Fruit fly (Drosophila melanogaster) whole organism, embryonic: ENCODE measurements around the gene kirre.
A peak's percentile ranks its signal among the peaks of the same experiment; 100 is the strongest.

ENCODE experiments used
- Atf3 ChIP-seq: fragments of 200-800 bp; sonication (Bioruptor generic); optimal IDR thresholded peaks from 3 replicates; lab custom pipeline; 2016; ENCODE audit warnings: missing biosample characterization, missing genetic modification characterization
- CG10274 ChIP-seq: fragments of 200-800 bp; sonication (Bioruptor generic); optimal IDR thresholded peaks from 3 replicates; lab custom pipeline; 2017; ENCODE audit warnings: missing biosample characterization, mild to moderate bottlenecking, missing genetic modification characterization
- CG10543 ChIP-seq: fragments of 200-800 bp; sonication (Bioruptor generic); optimal IDR thresholded peaks from 3 replicates; lab custom pipeline; 2017; ENCODE audit warnings: missing biosample characterization, mild to moderate bottlenecking, missing genetic modification characterization, moderate library complexity
- CG12744 ChIP-seq: fragments of 200-800 bp; sonication (Bioruptor generic); optimal IDR thresholded peaks from 2 replicates; lab custom pipeline; 2016; ENCODE audit warnings: missing biosample characterization, missing genetic modification characterization
- CG12769 ChIP-seq: fragments of 200-800 bp; sonication (Bioruptor generic); optimal IDR thresholded peaks from 2 replicates; lab custom pipeline; 2019; ENCODE audit warnings: missing biosample characterization, mild to moderate bottlenecking, missing genetic modification characterization, moderate library complexity
- CG13424 ChIP-seq: fragments of 200-800 bp; sonication (Bioruptor generic); optimal IDR thresholded peaks from 2 replicates; lab custom pipeline; 2019; ENCODE audit warnings: missing biosample characterization, mild to moderate bottlenecking, missing genetic modification characterization, moderate library complexity
- CG17359 ChIP-seq: fragments of 200-800 bp; sonication (Bioruptor generic); optimal IDR thresholded peaks from 3 replicates; lab custom pipeline; 2018; ENCODE audit warnings: missing biosample characterization, mild to moderate bottlenecking, missing genetic modification characterization, moderate library complexity
- CG17568 ChIP-seq: fragments of 200-800 bp; sonication (Bioruptor generic); optimal IDR thresholded peaks from 2 replicates; lab custom pipeline; 2018; ENCODE audit warnings: missing biosample characterization, mild to moderate bottlenecking, missing genetic modification characterization, moderate library complexity
- CG1832 ChIP-seq: fragments of 200-800 bp; sonication (Bioruptor generic); optimal IDR thresholded peaks from 2 replicates; lab custom pipeline; 2017; ENCODE audit warnings: missing biosample characterization, mild to moderate bottlenecking, missing genetic modification characterization, inconsistent platforms
- CG18476 ChIP-seq: fragments of 200-800 bp; sonication (Bioruptor generic); optimal IDR thresholded peaks from 2 replicates; lab custom pipeline; 2016; ENCODE audit warnings: missing biosample characterization, mild to moderate bottlenecking, missing genetic modification characterization
- CG2116 ChIP-seq: fragments of 200-800 bp; sonication (Bioruptor generic); optimal IDR thresholded peaks from 3 replicates; lab custom pipeline; 2018; ENCODE audit warnings: missing biosample characterization, mild to moderate bottlenecking, missing genetic modification characterization
- CG34224 ChIP-seq: fragments of 200-800 bp; sonication (Bioruptor generic); IDR thresholded peaks from 3 replicates; pipeline ENCODE4 v1.3.6; 2022; ENCODE audit warnings: missing biosample characterization, missing genetic modification characterization; ENCODE audit not compliant: partially characterized antibody
- CG4707 ChIP-seq: fragments of 200-800 bp; sonication (Bioruptor generic); optimal IDR thresholded peaks from 2 replicates; lab custom pipeline; 2018; ENCODE audit warnings: missing biosample characterization, mild to moderate bottlenecking, missing genetic modification characterization, moderate library complexity
- CG5953 ChIP-seq: fragments of 200-800 bp; sonication (Bioruptor generic); IDR thresholded peaks from 2 replicates; pipeline ENCODE4 v1.3.6; 2022; ENCODE audit warnings: missing biosample characterization, missing genetic modification characterization
- CG6854 ChIP-seq: fragments of 200-800 bp; sonication (Bioruptor generic); optimal IDR thresholded peaks from 3 replicates; lab custom pipeline; 2017; ENCODE audit warnings: missing biosample characterization, mild to moderate bottlenecking, missing genetic modification characterization
- CrebB ChIP-seq: fragments of 200-800 bp; sonication (Bioruptor generic); optimal IDR thresholded peaks from 3 replicates; lab custom pipeline; 2018; ENCODE audit warnings: missing biosample characterization, mild to moderate bottlenecking, missing genetic modification characterization
- D19B ChIP-seq: fragments of 200-800 bp; sonication (Bioruptor generic); optimal IDR thresholded peaks from 2 replicates; lab custom pipeline; 2017; ENCODE audit warnings: missing biosample characterization, mild to moderate bottlenecking, missing genetic modification characterization
- Dip3 ChIP-seq: fragments of 200-800 bp; sonication (Bioruptor generic); optimal IDR thresholded peaks from 3 replicates; lab custom pipeline; 2016; ENCODE audit warnings: missing biosample characterization, missing genetic modification characterization
- Elba2 ChIP-seq: fragments of 200-800 bp; sonication (Bioruptor generic); optimal IDR thresholded peaks from 3 replicates; lab custom pipeline; 2016; ENCODE audit warnings: missing biosample characterization, missing genetic modification characterization
- Hsf ChIP-seq: fragments of 200-800 bp; sonication (Bioruptor generic); optimal IDR thresholded peaks from 3 replicates; lab custom pipeline; 2016; ENCODE audit warnings: missing biosample characterization, missing genetic modification characterization
- Neu2 ChIP-seq: fragments of 200-800 bp; sonication (Bioruptor generic); optimal IDR thresholded peaks from 3 replicates; lab custom pipeline; 2016; ENCODE audit warnings: missing biosample characterization, missing genetic modification characterization, borderline replicate concordance
- Oaz ChIP-seq: fragments of 200-800 bp; sonication (Bioruptor generic); IDR thresholded peaks from 2 replicates; pipeline ENCODE4 v1.3.6; 2022; ENCODE audit warnings: missing biosample characterization, missing genetic modification characterization
- PHDP ChIP-seq: fragments of 200-800 bp; sonication (Bioruptor generic); optimal IDR thresholded peaks from 3 replicates; lab custom pipeline; 2018; ENCODE audit warnings: missing biosample characterization, mild to moderate bottlenecking, missing genetic modification characterization, moderate library complexity
- Sin3A ChIP-seq: fragments of >200 bp; optimal IDR thresholded peaks from 2 replicates; lab custom pipeline; 2018
- Sox100B ChIP-seq: fragments of 200-800 bp; sonication (Bioruptor generic); optimal IDR thresholded peaks from 3 replicates; lab custom pipeline; 2018; ENCODE audit warnings: missing biosample characterization, mild to moderate bottlenecking, missing genetic modification characterization
- Spps ChIP-seq: fragments of 200-800 bp; sonication (Bioruptor generic); optimal IDR thresholded peaks from 2 replicates; lab custom pipeline; 2018; ENCODE audit warnings: missing biosample characterization, mild to moderate bottlenecking, missing genetic modification characterization
- TFAM ChIP-seq: fragments of 200-800 bp; sonication (Bioruptor generic); optimal IDR thresholded peaks from 2 replicates; lab custom pipeline; 2017; ENCODE audit warnings: missing biosample characterization, missing genetic modification characterization, inconsistent platforms
- Vsx1 ChIP-seq: fragments of 200-800 bp; sonication (Bioruptor generic); optimal IDR thresholded peaks from 2 replicates; lab custom pipeline; 2017; ENCODE audit warnings: missing biosample characterization, mild to moderate bottlenecking, missing genetic modification characterization, missing genetic modification reagents
- bab2 ChIP-seq: fragments of 200-800 bp; sonication (Bioruptor generic); optimal IDR thresholded peaks from 2 replicates; lab custom pipeline; 2016; ENCODE audit warnings: missing biosample characterization, missing genetic modification characterization
- chm ChIP-seq: fragments of 200-800 bp; sonication (Bioruptor generic); IDR thresholded peaks from 2 replicates; pipeline ENCODE4 v1.3.6; 2022; ENCODE audit warnings: missing biosample characterization, missing genetic modification characterization
- crol ChIP-seq: fragments of 200-800 bp; sonication (Bioruptor generic); IDR thresholded peaks from 2 replicates; pipeline ENCODE4 v1.3.6; 2022; ENCODE audit warnings: missing biosample characterization, missing genetic modification characterization
- danr ChIP-seq: fragments of 200-800 bp; sonication (Bioruptor generic); IDR thresholded peaks from 2 replicates; pipeline ENCODE4 v1.3.6; 2022; ENCODE audit warnings: missing biosample characterization, missing genetic modification characterization
- exex ChIP-seq: fragments of 200-800 bp; sonication (Bioruptor generic); optimal IDR thresholded peaks from 4 replicates; lab custom pipeline; 2018; ENCODE audit warnings: missing biosample characterization, mild to moderate bottlenecking, missing genetic modification characterization, moderate library complexity
- fd96Cb ChIP-seq: fragments of 200-800 bp; sonication (Bioruptor generic); optimal IDR thresholded peaks from 2 replicates; lab custom pipeline; 2018; ENCODE audit warnings: missing biosample characterization, mild to moderate bottlenecking, missing genetic modification characterization, moderate library complexity
- fru ChIP-seq: fragments of >200 bp; optimal IDR thresholded peaks from 2 replicates; lab custom pipeline; 2017
- fu2 ChIP-seq: fragments of 200-800 bp; sonication (Bioruptor generic); optimal IDR thresholded peaks from 2 replicates; lab custom pipeline; 2016; ENCODE audit warnings: missing biosample characterization, missing genetic modification characterization
- gro ChIP-seq: fragments of 200-800 bp; sonication (Bioruptor generic); optimal IDR thresholded peaks from 2 replicates; lab custom pipeline; 2016; ENCODE audit warnings: missing biosample characterization, missing genetic modification characterization
- ind ChIP-seq: fragments of 200-800 bp; sonication (Bioruptor generic); optimal IDR thresholded peaks from 3 replicates; lab custom pipeline; 2016; ENCODE audit warnings: missing biosample characterization, missing genetic modification characterization
- insv ChIP-seq, 2 experiments: fragments of 200-800 bp; sonication (Bioruptor generic); optimal IDR thresholded peaks; 3 replicates each; lab custom pipeline; 2016 to 2018; ENCODE audit warnings: missing biosample characterization in 2 of 2, missing genetic modification characterization in 2 of 2
- jing ChIP-seq: fragments of 200-800 bp; sonication (Bioruptor generic); optimal IDR thresholded peaks from 2 replicates; lab custom pipeline; 2018; ENCODE audit warnings: missing biosample characterization, mild to moderate bottlenecking, missing genetic modification characterization
- knrl ChIP-seq: fragments of 200-800 bp; sonication (Bioruptor generic); IDR thresholded peaks from 3 replicates; pipeline ENCODE4 v1.3.6; 2022; ENCODE audit warnings: missing biosample characterization, missing genetic modification characterization; ENCODE audit not compliant: partially characterized antibody
- lbe ChIP-seq: fragments of 200-800 bp; sonication (Bioruptor generic); optimal IDR thresholded peaks from 2 replicates; lab custom pipeline; 2016; ENCODE audit warnings: missing biosample characterization, mild to moderate bottlenecking, missing genetic modification characterization
- lilli ChIP-seq: fragments of 200-800 bp; sonication (Bioruptor generic); optimal IDR thresholded peaks from 3 replicates; lab custom pipeline; 2016; ENCODE audit warnings: missing biosample characterization, missing genetic modification characterization
- nau ChIP-seq: fragments of 200-800 bp; sonication (Bioruptor generic); optimal IDR thresholded peaks from 3 replicates; lab custom pipeline; 2017; ENCODE audit warnings: missing biosample characterization, mild to moderate bottlenecking, missing genetic modification characterization, missing genetic modification reagents
- psq ChIP-seq: fragments of 200-800 bp; sonication (Bioruptor generic); optimal IDR thresholded peaks from 2 replicates; lab custom pipeline; 2017; ENCODE audit warnings: missing biosample characterization, missing genetic modification characterization
- pzg ChIP-seq: fragments of 200-800 bp; sonication (Bioruptor generic); optimal IDR thresholded peaks from 3 replicates; lab custom pipeline; 2018; ENCODE audit warnings: missing biosample characterization, mild to moderate bottlenecking, missing genetic modification characterization, moderate library complexity
- ssp ChIP-seq: fragments of 200-800 bp; sonication (Bioruptor generic); IDR thresholded peaks from 2 replicates; pipeline ENCODE4 v1.3.6; 2022; ENCODE audit warnings: missing biosample characterization, missing genetic modification characterization
- stwl ChIP-seq: fragments of 200-800 bp; sonication (Bioruptor generic); optimal IDR thresholded peaks from 3 replicates; lab custom pipeline; 2018; ENCODE audit warnings: missing biosample characterization, mild to moderate bottlenecking, missing genetic modification characterization, moderate library complexity

kirre gene

DNA sequence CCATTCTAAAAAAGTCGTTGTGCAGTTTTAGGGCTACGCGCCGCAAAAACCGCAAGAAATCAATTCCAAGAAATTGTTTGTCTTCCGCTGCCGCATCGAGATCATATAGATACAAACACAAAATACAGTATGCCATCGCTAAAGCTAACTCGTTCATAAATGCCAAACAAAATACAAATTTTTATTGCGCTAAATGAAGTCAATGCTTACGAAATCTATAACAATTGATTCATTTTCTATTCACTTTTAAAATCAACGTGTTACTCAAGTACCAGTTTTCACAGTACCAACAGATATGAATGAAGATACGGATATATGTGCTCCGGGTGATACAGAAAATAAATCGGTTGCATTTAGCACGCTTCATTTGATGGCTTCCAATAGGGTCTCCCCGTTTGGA is 267.6 kb downstream of the kirre start (continued):
- TF ChIP-seq knrl (GFP tag; lab: Robert Waterston, UW) (no peak), CG4707 (GFP tag; lab: Kevin White, UChicago) (peak; percentile 20), Oaz (GFP tag; lab: Robert Waterston, UW) (no peak), lilli (GFP tag; lab: Kevin White, UChicago) (peak; percentile 34), CG5953 (no peak), CG17359 (peak; percentile 79), CG10274 (GFP tag; lab: Kevin White, UChicago) (no peak), Neu2 (GFP tag; lab: Kevin White, UChicago) (no peak), TFAM (GFP tag; lab: Kevin White, UChicago) (no peak), ssp (0 out of 2 replicates have a peak, but pooled peaks have one; percentile 43), exex (tag; lab: Kevin White, UChicago) (no peak), jing (GFP tag; lab: Kevin White, UChicago) (peak; percentile 40), Atf3 (GFP tag; lab: Kevin White, UChicago) (peak; percentile 31), lbe (GFP tag; lab: Kevin White, UChicago) (no peak), Dip3 (GFP tag; lab: Kevin White, UChicago) (no peak), nau (GFP tag; lab: Kevin White, UChicago) (peak; percentile 34)

DNA sequence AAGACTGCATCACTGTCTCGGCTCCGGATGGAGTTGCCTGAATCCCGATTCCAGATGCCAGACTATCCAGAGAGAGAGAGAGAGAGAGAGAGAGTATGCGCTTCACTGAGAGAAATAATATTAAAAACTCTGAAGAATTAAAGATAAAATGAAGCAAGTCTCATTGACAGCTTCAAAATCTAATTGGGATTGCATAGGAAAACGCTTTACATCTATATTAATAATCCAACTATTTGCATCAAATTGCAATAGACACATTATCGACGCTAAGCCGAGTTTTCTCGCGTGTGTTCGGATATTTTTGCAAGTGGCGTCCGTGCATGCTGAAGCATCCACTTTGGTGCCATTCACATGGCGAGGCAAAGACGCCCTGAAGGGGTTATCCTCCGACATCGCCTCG is 269.8 kb downstream of the kirre start:
- TF ChIP-seq CG6854 (GFP tag; lab: Kevin White, UChicago) (no peak), bab2 (GFP tag; lab: Kevin White, UChicago) (no peak), CG17568 (GFP tag; lab: Kevin White, UChicago) (no peak)
- TF ChIP-seq, all 482 proteins: peak for 0

- TF ChIP-seq danr (GFP tag; lab: Robert Waterston, UW) (no peak), chm (GFP tag; lab: Robert Waterston, UW) (no peak), fu2 (GFP tag; lab: Kevin White, UChicago) (no peak), insv (GFP tag; optimal IDR thresholded peaks at IDR 0.05; lab: Kevin White, UChicago) (no peak), D19B (GFP tag; lab: Kevin White, UChicago) (no peak), psq (GFP tag; lab: Kevin White, UChicago) (no peak), Spps (tag; lab: Kevin White, UChicago) (no peak), CG13424 (tag; lab: Kevin White, UChicago) (no peak), Elba2 (GFP tag; lab: Kevin White, UChicago) (no peak), fru (no peak), CG12769 (no peak), CG18476 (GFP tag; lab: Kevin White, UChicago) (no peak), CrebB (no peak), stwl (no peak), TFAM (GFP tag; lab: Kevin White, UChicago) (no peak), CG2116 (GFP tag; lab: Kevin White, UChicago) (no peak)
Measured at dm6 chrX:3012042-3012441, 271.9 kb downstream of the kirre start.

- TF ChIP-seq Hsf (GFP tag; lab: Kevin White, UChicago) (no peak), CG10543 (GFP tag; lab: Kevin White, UChicago) (no peak), CG1832 (GFP tag; lab: Kevin White, UChicago) (no peak), gro (GFP tag; lab: Kevin White, UChicago) (no peak), fd96Cb (tag; lab: Kevin White, UChicago) (no peak), Sin3A (lab: Kevin White, UChicago) (no peak), Vsx1 (no peak), PHDP (tag; lab: Kevin White, UChicago) (no peak), pzg (GFP tag; lab: Kevin White, UChicago) (no peak), CG12744 (GFP tag; lab: Kevin White, UChicago) (no peak), ind (GFP tag; lab: Kevin White, UChicago) (no peak), crol (GFP tag; lab: Robert Waterston, UW) (no peak), CG34224 (no peak), Sox100B (GFP tag; lab: Kevin White, UChicago) (no peak)
Measured at dm6 chrX:3013276-3013675, 273.1 kb downstream of the kirre start.
